Worm (Caenorhabditis elegans) whole organism, young adult: ENCODE data around the gene fbxa-138.

Experiments used
- hmg-20 ChIP-seq: fragments of 200-800 bp; sonication (Bioruptor generic); IDR thresholded peaks from 2 replicates; pipeline ENCODE4 v1.3.6; 2022; ENCODE audit warnings: missing genetic modification reagents, missing genetic modification characterization, missing compliant biosample characterization
- nfya-1 ChIP-seq: sonication (generic microtip); optimal IDR thresholded peaks from 2 replicates; lab custom pipeline; 2017; ENCODE audit warnings: antibody characterized with exemption, missing compliant biosample characterization, missing genetic modification characterization, borderline replicate concordance; ENCODE audit not compliant: insufficient read depth
- unc-62 ChIP-seq: fragments of 150-350 bp; optimal IDR thresholded peaks from 2 replicates; lab custom pipeline; 2014; ENCODE audit warnings: missing biosample characterization, missing genetic modification reagents, missing genetic modification characterization

ce11 chrIII:1340240-1340639 lies 43.8 kb downstream of the fbxa-138 start, which contains the start of gene fbxa-5:
- TF ChIP-seq hmg-20 (GFP tag; lab: Robert Waterston, UW) (no peak), unc-62 (GFP tag; lab: Kevin White, UChicago) (no peak), nfya-1 (no peak)
